Worm (Caenorhabditis elegans) whole organism, young adult: ENCODE results near the gene cwp-1.

ENCODE experiments used
- B0336.3 ChIP-seq: fragments of 200-800 bp; sonication (Bioruptor generic); IDR thresholded peaks from 2 replicates; pipeline ENCODE4 v1.3.6; 2022; ENCODE audit warnings: missing genetic modification characterization, missing compliant biosample characterization
- C06A6.2 ChIP-seq: fragments of 200-800 bp; sonication (Bioruptor generic); conservative IDR thresholded peaks from 2 replicates; pipeline ENCODE4 v1.3.6; 2022; ENCODE audit warnings: missing genetic modification characterization, missing compliant biosample characterization
- D2030.7 ChIP-seq: fragments of 200-800 bp; sonication (Bioruptor generic); IDR thresholded peaks from 2 replicates; pipeline ENCODE4 v1.3.6; 2022; ENCODE audit warnings: missing genetic modification reagents, missing genetic modification characterization, missing compliant biosample characterization
- F23B12.7 ChIP-seq: sonication (generic microtip); optimal IDR thresholded peaks from 2 replicates; lab custom pipeline; 2017; ENCODE audit warnings: missing genetic modification characterization, mild to moderate bottlenecking, missing compliant biosample characterization, antibody characterized with exemption, moderate library complexity; ENCODE audit not compliant: insufficient read depth
- F37B4.10 ChIP-seq: fragments of 200-800 bp; sonication (Bioruptor generic); IDR thresholded peaks from 2 replicates; pipeline ENCODE4 v1.3.6; 2022; ENCODE audit warnings: missing genetic modification characterization, missing compliant biosample characterization
- F57C9.4 ChIP-seq: sonication (generic microtip); optimal IDR thresholded peaks from 2 replicates; lab custom pipeline; 2017; ENCODE audit warnings: mild to moderate bottlenecking, missing genetic modification characterization, missing compliant biosample characterization
- K11D2.4 ChIP-seq: fragments of 200-800 bp; sonication (Bioruptor generic); IDR thresholded peaks from 2 replicates; pipeline ENCODE4 v1.3.6; 2022; ENCODE audit warnings: missing genetic modification reagents, missing genetic modification characterization, missing compliant biosample characterization
- T26A5.8 ChIP-seq: sonication (generic microtip); optimal IDR thresholded peaks from 2 replicates; lab custom pipeline; 2016; ENCODE audit warnings: missing genetic modification characterization, missing compliant biosample characterization
- Y53G8AR.9 ChIP-seq: fragments of 200-800 bp; sonication (Bioruptor generic); conservative IDR thresholded peaks from 2 replicates; pipeline ENCODE4 v1.3.6; 2022; ENCODE audit warnings: missing genetic modification reagents, missing genetic modification characterization, missing compliant biosample characterization
- Y67H2A.10 ChIP-seq: fragments of 200-800 bp; sonication (Bioruptor generic); conservative IDR thresholded peaks from 2 replicates; pipeline ENCODE4 v1.3.6; 2022; ENCODE audit warnings: missing genetic modification reagents, missing genetic modification characterization, missing compliant biosample characterization
- Y95B8A.8 ChIP-seq: fragments of 200-800 bp; sonication (Bioruptor generic); IDR thresholded peaks from 2 replicates; pipeline ENCODE4 v1.3.6; 2022; ENCODE audit warnings: missing genetic modification reagents, missing genetic modification characterization, missing compliant biosample characterization
- athp-1 ChIP-seq: sonication (generic microtip); optimal IDR thresholded peaks from 2 replicates; lab custom pipeline; 2017; ENCODE audit warnings: mild to moderate bottlenecking, missing genetic modification characterization, missing compliant biosample characterization
- ceh-40 ChIP-seq: fragments of 200-800 bp; sonication (Bioruptor generic); IDR thresholded peaks from 2 replicates; pipeline ENCODE4 v1.3.6; 2022; ENCODE audit warnings: missing genetic modification characterization, missing compliant biosample characterization
- chd-7 ChIP-seq: sonication (generic microtip); optimal IDR thresholded peaks from 2 replicates; lab custom pipeline; 2016; ENCODE audit warnings: mild to moderate bottlenecking, missing genetic modification characterization, moderate library complexity, missing compliant biosample characterization
- egrh-3 ChIP-seq: fragments of 200-800 bp; sonication (Bioruptor generic); IDR thresholded peaks from 2 replicates; pipeline ENCODE4 v1.3.6; 2022; ENCODE audit warnings: missing genetic modification reagents, missing genetic modification characterization, missing compliant biosample characterization
- him-1 ChIP-seq: sonication (generic microtip); optimal IDR thresholded peaks from 2 replicates; lab custom pipeline; 2016; ENCODE audit warnings: missing genotype, missing genetic modification reagents, missing genetic modification characterization, missing compliant biosample characterization
- hlh-12 ChIP-seq: sonication (generic microtip); optimal IDR thresholded peaks from 2 replicates; lab custom pipeline; 2016; ENCODE audit warnings: missing genetic modification characterization, missing compliant biosample characterization
- hmg-1.2 ChIP-seq: fragments of 200-800 bp; sonication (Bioruptor generic); IDR thresholded peaks from 2 replicates; pipeline ENCODE4 v1.3.6; 2022; ENCODE audit warnings: missing genetic modification reagents, missing genetic modification characterization, missing compliant biosample characterization
- let-526 ChIP-seq: fragments of 200-800 bp; sonication (Bioruptor generic); IDR thresholded peaks from 2 replicates; pipeline ENCODE4 v1.3.6; 2022; ENCODE audit warnings: missing genetic modification reagents, missing genetic modification characterization, missing compliant biosample characterization
- let-607 ChIP-seq, 2 experiments: fragments of 200-800 bp in 1 of 2; sonication (Bioruptor generic) in 1 of 2; sonication (generic microtip) in 1 of 2; optimal IDR thresholded peaks; 2 replicates each; lab custom pipeline; 2016 to 2018; ENCODE audit warnings: mild to moderate bottlenecking in 2 of 2, missing compliant biosample characterization in 2 of 2, missing genetic modification characterization in 2 of 2, moderate library complexity in 2 of 2, missing genotype in 1 of 2
- madf-10 ChIP-seq: sonication (generic microtip); optimal IDR thresholded peaks from 2 replicates; lab custom pipeline; 2016; ENCODE audit warnings: mild to moderate bottlenecking, missing genetic modification characterization, missing compliant biosample characterization
- madf-3 ChIP-seq: fragments of 200-800 bp; sonication (Bioruptor generic); IDR thresholded peaks from 2 replicates; pipeline ENCODE4 v1.3.6; 2022; ENCODE audit warnings: missing genetic modification reagents, missing genetic modification characterization, missing compliant biosample characterization
- madf-8 ChIP-seq: fragments of 200-800 bp; sonication (Bioruptor generic); conservative IDR thresholded peaks from 2 replicates; pipeline ENCODE4 v1.3.6; 2022; ENCODE audit warnings: missing genetic modification reagents, missing genetic modification characterization, missing compliant biosample characterization
- mcd-1 ChIP-seq: fragments of 200-800 bp; sonication (Bioruptor generic); IDR thresholded peaks from 2 replicates; pipeline ENCODE4 v1.3.6; 2022; ENCODE audit warnings: missing genetic modification reagents, missing genetic modification characterization, missing compliant biosample characterization
- mxl-1 ChIP-seq: sonication (generic microtip); optimal IDR thresholded peaks from 2 replicates; lab custom pipeline; 2016; ENCODE audit warnings: missing genetic modification characterization, missing compliant biosample characterization
- nhr-80 ChIP-seq: sonication (generic microtip); optimal IDR thresholded peaks from 2 replicates; lab custom pipeline; 2016; ENCODE audit warnings: missing genetic modification characterization, missing compliant biosample characterization
- pha-4 ChIP-seq: fragments of 150-350 bp; sonication (generic microtip); optimal IDR thresholded peaks from 2 replicates; lab custom pipeline; 2014; ENCODE audit warnings: missing biosample characterization, missing genetic modification reagents, missing genetic modification characterization
- rcor-1 ChIP-seq: fragments of 200-800 bp; sonication (Bioruptor generic); IDR thresholded peaks from 2 replicates; pipeline ENCODE4 v1.3.6; 2022; ENCODE audit warnings: missing genetic modification reagents, missing genetic modification characterization, missing compliant biosample characterization
- rpc-1 ChIP-seq, 2 experiments: fragments of 150-350 bp in 1 of 2; sonication (generic microtip) in 1 of 2; optimal IDR thresholded peaks; 2 replicates each; lab custom pipeline; 2014 to 2018; ENCODE audit warnings: missing biosample characterization in 1 of 2, missing genetic modification characterization in 1 of 2, missing genetic modification reagents in 1 of 2, missing genotype in 1 of 2
- snpc-1.3 ChIP-seq: sonication (generic microtip); optimal IDR thresholded peaks from 2 replicates; lab custom pipeline; 2017; ENCODE audit warnings: missing genetic modification characterization, mild to moderate bottlenecking, missing compliant biosample characterization, antibody characterized with exemption, moderate library complexity, missing genotype, missing genetic modification reagents; ENCODE audit not compliant: insufficient read depth
- tbp1 ChIP-seq: fragments of 200-800 bp; sonication (Bioruptor generic); optimal IDR thresholded peaks from 2 replicates; lab custom pipeline; 2018; ENCODE audit warnings: mild to moderate bottlenecking, missing genetic modification characterization, missing compliant biosample characterization
- tbx-9 ChIP-seq: sonication (generic microtip); optimal IDR thresholded peaks from 2 replicates; lab custom pipeline; 2016; ENCODE audit warnings: borderline replicate concordance, missing genetic modification characterization, inconsistent platforms, missing compliant biosample characterization
- unc-130 ChIP-seq: sonication (generic microtip); optimal IDR thresholded peaks from 2 replicates; lab custom pipeline; 2016; ENCODE audit warnings: missing genetic modification reagents, missing genetic modification characterization, missing compliant biosample characterization
- unc-62 ChIP-seq: fragments of 150-350 bp; optimal IDR thresholded peaks from 2 replicates; lab custom pipeline; 2014; ENCODE audit warnings: missing biosample characterization, missing genetic modification reagents, missing genetic modification characterization
- zim-3 ChIP-seq: sonication (generic microtip); optimal IDR thresholded peaks from 2 replicates; lab custom pipeline; 2017; ENCODE audit warnings: mild to moderate bottlenecking, missing genetic modification characterization, moderate library complexity, missing compliant biosample characterization
- ztf-22 ChIP-seq: fragments of 200-800 bp; sonication (Bioruptor generic); optimal IDR thresholded peaks from 2 replicates; lab custom pipeline; 2018; ENCODE audit warnings: mild to moderate bottlenecking, missing genetic modification characterization, moderate library complexity, missing compliant biosample characterization
- ztf-26 ChIP-seq: sonication (generic microtip); optimal IDR thresholded peaks from 2 replicates; lab custom pipeline; 2017; ENCODE audit warnings: missing genetic modification characterization, missing compliant biosample characterization

Gene cwp-1

ce11 chrV:4877587-4877986 is 36.5 kb upstream of the cwp-1 start, which contains the start of gene T19H12.6:
Gene T19H12.6 (minus strand): TSS chrV:4877687.
- TF ChIP-seq ztf-22 (GFP tag; lab: Kevin White, UChicago) (no peak), let-607 (tag; optimal IDR thresholded peaks at IDR 0.05; lab: Kevin White, UChicago) (no peak), him-1 (tag; lab: Kevin White, UChicago) (no peak), rcor-1 (GFP tag; lab: Robert Waterston, UW) (no peak), madf-8 (GFP tag; lab: Robert Waterston, UW) (no peak), chd-7 (no peak), egrh-3 (no peak), mcd-1 (GFP tag; lab: Robert Waterston, UW) (no peak), tbx-9 (tag; lab: Kevin White, UChicago) (no peak), T26A5.8 (tag; lab: Kevin White, UChicago) (no peak), unc-62 (GFP tag; lab: Kevin White, UChicago) (no peak), Y95B8A.8 (GFP tag; lab: Robert Waterston, UW) (no peak), Y67H2A.10 (GFP tag; lab: Robert Waterston, UW) (no peak), pha-4 (tag; lab: Kevin White, UChicago) (no peak), ztf-26 (tag; lab: Kevin White, UChicago) (no peak), hlh-12 (no peak), unc-130 (no peak)

DNA sequence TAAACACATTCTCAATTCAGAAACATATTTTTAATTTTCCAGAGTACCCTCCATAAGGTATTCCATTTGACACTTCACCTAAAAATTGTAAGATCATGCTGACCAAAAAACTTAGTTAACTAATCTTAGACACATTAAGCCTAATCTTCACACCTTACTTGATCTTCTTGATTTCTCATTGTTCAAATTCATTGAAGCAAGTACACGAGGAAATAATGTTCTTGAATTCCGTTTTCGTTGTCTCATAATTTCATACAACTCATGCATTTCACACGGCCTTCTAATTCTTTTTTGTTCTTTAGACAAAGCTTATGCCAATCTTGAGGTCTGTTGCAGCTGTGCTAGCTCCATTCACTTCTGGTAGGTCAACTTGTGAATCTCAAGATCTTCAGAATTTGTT is 30.9 kb upstream of the cwp-1 start, which contains the start of gene srd-33:
srd-33 (plus strand) TSS at position 301 of the 400 bp plus-strand sequence.
- no peak for TF ChIP-seq madf-3 (GFP tag; lab: Robert Waterston, UW)
- TF ChIP-seq F37B4.10 (GFP tag; lab: Robert Waterston, UW), result no peak
- TF ChIP-seq nhr-80 (tag; lab: Kevin White, UChicago), result no peak
- TF ChIP-seq tbp1 (GFP tag; lab: Kevin White, UChicago), result no peak
- TF ChIP-seq rpc-1 (optimal IDR thresholded peaks at IDR 0.05; lab: Kevin White, UChicago), result no peak
- no peak for TF ChIP-seq rpc-1 (tag; optimal IDR thresholded peaks at IDR 0.05; lab: Kevin White, UChicago)
- no peak for TF ChIP-seq snpc-1.3 (tag; lab: Kevin White, UChicago)
- no peak for TF ChIP-seq zim-3 (tag; lab: Kevin White, UChicago)
- TF ChIP-seq hmg-1.2 (GFP tag; lab: Robert Waterston, UW), result no peak
- TF ChIP-seq Y53G8AR.9, result no peak
- no peak for TF ChIP-seq athp-1 (tag; lab: Kevin White, UChicago)
- no peak for TF ChIP-seq madf-10 (tag; lab: Kevin White, UChicago)
- no peak for TF ChIP-seq tbx-9 (tag; lab: Kevin White, UChicago)
- TF ChIP-seq ceh-40 (GFP tag; lab: Robert Waterston, UW), result no peak
- no peak for TF ChIP-seq let-607 (tag; optimal IDR thresholded peaks at IDR 0.05; lab: Kevin White, UChicago)
- no peak for TF ChIP-seq D2030.7

- TF ChIP-seq K11D2.4 (no peak), B0336.3 (GFP tag; lab: Robert Waterston, UW) (no peak), F57C9.4 (no peak), let-526 (GFP tag; lab: Robert Waterston, UW) (no peak), zim-3 (tag; lab: Kevin White, UChicago) (no peak), C06A6.2 (GFP tag; lab: Robert Waterston, UW) (no peak), mxl-1 (tag; lab: Kevin White, UChicago) (no peak), tbp1 (GFP tag; lab: Kevin White, UChicago) (no peak), F23B12.7 (tag; lab: Kevin White, UChicago) (no peak)
- TF ChIP-seq, all 124 proteins: peak for 0
Observed at ce11 chrV:4870627-4871026, 29.5 kb upstream of the cwp-1 start.
